Fruit fly (Drosophila melanogaster) whole organism, larva: ENCODE data around the gene Arr2.

ENCODE experiments used
- noc ChIP-seq: fragments of 200-800 bp; sonication (Bioruptor generic); optimal IDR thresholded peaks from 3 replicates; lab custom pipeline; 2019; ENCODE audit warnings: missing biosample characterization, mild to moderate bottlenecking, missing genetic modification characterization, moderate library complexity

Gene Arr2

DNA sequence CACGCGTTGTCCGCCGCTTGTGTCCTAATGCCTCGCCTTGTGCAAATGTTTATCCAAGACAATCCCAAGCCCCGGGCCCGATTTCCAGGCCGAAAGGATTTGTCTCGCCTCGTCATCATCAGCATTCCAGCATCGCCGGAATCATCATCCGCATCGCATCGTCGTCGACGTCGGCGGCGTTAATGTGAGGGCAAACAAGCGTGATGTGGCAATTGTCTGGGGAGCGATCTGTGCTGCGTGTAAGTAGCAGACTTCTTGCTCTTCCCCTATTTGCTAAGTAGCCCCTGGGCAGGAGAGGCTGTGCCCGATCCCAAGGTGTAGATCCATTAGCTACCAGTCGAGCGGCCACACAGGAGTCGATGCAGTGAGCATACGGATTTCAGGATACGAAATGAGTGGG is 12.1 kb upstream of the Arr2 start:
- TF ChIP-seq noc (tag; lab: Kevin White, UChicago): no peak

DNA sequence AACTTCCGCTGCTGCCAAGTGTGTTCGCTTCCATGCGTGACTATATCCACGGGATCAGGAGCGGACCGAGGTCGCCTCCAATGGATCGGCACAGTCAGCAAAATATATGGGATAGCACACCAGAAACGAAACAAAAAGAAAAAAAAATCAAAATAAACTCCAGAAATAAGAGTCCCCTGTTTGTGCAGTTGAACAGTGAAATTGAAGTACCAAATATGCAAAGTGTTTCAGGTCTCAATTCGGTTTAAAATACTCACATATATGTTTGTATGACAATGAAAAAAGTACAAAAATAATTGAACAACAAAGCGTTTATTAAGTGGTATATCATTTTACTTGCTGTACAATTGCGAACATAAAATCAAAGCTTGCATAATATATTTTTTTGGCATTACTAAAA is 10.9 kb upstream of the Arr2 start:
- TF ChIP-seq noc (tag; lab: Kevin White, UChicago): no peak

DNA sequence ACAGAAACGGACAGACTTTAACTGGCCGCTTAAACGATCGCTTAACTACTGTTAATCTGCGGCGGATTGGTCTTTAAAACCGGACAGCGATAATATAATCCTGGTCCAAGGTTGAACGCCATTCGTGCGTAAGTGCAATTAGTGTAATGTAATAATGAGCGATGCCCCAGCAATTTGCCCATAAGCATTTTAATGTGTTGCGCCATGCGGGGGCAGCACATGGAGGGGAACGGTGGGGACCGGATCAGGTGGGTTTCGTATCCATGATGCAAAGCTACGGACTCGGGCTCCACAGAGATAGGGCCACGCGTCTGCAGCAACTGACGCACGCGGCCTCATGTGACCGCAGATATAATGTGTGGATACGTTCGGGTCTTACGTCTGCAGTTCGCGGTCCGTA is 9.1 kb upstream of the Arr2 start:
- TF ChIP-seq noc (tag; lab: Kevin White, UChicago): no peak

DNA sequence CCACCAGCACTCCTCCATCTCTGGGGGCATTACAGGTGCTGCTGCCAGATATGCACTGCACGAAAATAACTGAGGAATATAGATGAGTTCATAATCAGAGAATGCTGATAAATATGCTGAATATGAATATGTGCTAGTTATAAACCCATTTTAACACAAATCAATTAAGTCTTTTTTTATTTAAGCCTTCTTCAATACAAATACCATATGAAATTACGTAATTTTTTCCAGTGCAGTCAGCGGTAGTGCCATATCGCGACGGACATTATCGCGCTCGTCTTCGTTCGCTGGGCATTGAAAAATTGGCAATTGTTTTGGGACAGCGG is 8.7 kb upstream of the Arr2 start:
- no peak for TF ChIP-seq noc (tag; lab: Kevin White, UChicago)

DNA sequence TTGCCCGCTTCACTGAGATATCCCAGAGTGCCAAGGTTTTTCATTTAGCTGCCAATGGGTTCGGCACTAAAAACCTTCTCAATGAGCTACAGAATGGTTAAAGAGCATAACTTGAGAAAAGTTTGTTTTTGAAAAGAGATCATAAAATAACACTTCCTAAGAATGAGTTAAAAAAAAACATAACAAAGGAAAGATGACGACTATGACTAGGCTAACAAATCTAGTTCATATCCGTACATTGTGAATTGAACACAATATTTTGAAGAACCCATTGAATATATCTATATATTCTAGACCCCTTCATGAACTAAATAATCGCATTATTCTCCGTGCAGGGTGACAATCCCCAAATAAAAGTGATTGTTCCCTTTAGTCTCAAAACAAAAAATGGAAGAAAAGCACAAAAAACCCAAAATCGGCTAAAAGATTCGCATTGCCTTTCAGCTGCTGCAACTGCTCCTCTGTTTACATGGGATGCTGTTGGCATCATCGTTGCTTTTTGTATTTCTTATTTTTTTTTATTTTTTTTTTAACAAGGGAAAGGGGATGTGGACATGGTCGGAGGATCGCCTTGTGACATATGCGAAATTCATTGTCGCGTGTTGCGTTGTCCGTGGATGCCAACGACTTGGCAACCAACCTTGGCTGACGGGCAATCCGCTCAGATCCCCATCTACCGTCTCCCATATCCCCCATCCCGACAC is 8.1 kb upstream of the Arr2 start:
- no peak for TF ChIP-seq noc (tag; lab: Kevin White, UChicago)

DNA sequence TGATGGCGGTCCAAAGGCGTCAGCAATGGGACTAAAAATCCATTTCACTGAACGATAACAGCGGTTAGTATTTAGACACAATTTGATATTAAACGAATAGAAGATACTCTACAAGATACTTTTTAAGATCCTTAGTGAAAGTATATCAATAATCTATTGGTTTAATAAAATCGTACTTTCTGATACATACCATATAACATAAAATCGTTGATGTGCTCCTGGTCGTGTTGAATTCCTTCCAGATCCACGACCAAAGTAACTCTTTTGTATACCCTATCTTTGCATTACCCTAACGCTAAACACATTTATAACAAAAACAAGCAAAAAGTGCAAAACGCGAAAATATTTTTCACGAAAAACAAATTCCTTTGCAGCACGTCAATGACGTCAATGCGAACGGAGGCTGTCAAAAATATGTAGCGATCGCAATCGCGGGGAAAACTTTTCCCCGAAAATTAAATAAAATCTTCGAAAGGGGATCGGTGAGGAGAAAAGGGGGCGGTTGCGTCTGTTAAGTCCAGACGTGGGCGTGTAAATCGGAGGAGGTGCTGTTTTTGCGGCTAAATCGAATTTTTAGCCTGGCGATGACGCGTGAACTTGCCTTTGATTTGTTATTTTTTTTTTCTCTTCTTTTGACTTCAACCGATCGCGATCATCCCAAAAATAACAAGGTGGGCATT is 6.6 kb upstream of the Arr2 start:
- peak; percentile 20 for TF ChIP-seq noc (tag; lab: Kevin White, UChicago)

DNA sequence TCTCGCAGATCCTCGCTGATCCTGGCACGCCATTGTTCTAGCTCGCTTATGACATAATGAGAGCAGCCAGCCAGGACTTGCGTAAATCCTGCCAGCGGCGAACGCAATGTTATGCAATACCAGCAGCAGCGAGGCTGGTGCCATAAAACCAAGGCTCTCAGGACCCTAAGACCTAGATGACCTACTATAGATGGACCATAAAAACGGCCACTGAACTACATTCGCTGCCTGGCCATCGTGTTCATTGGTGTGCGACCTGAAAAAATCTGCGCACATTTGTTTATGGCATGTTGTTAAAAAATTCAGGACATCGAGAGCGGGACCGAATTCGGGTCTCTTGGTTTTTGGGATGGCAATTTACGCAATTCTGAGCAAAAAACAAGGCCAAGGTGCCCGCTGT is 4.8 kb upstream of the Arr2 start:
- no peak for TF ChIP-seq noc (tag; lab: Kevin White, UChicago)

DNA sequence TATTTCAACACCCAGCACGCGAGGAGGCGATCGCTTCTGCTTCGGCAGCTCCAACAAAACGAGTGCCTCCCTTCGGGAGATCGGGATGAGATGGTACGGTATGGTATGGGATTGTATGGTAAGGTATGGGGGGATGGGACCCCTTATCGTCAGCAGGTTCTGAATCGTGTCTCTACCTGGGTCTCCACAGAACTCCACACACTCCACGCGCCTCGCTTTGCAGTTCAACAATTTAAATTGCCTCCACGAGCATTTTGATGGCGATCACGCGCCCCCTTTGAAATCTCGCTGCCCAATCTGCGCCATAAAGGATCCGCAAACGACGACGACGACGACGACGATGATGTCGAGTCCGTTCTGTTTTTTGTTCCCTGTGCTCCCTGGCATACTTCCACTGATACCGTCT is 3.8 kb upstream of the Arr2 start:
- TF ChIP-seq noc (tag; lab: Kevin White, UChicago): no peak

DNA sequence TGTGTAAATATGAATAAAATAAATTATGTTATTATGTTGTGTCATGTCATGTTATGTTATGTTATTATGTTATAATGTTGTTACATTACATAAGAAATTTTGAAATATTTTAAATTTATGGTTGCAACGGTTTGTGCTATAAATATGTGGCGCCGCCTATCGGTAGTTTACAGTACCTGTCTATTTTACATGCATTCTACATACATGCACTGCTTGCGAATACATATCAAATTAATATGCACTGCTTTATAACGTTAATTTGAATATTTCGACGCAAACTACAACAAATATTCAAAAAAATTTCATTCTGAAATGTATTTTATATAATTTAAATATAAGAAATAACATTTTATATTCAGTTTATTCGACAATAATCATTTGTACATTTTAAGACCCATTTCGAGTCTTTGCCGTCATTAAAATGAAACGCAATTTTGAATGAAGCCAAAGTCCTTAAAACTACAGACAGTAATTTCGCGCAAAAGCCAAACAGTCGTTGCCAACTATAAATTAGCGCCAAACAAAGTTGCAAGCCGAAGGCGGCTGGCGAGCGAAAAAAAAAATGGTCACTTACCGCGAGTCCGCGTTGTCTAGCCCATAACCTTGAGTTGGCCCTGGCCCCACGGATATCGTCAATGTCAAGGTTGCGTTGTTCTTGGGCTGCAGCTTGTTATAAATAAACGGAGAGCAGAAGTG is 3.3 kb upstream of the Arr2 start:
- TF ChIP-seq noc (tag; lab: Kevin White, UChicago): no peak

DNA sequence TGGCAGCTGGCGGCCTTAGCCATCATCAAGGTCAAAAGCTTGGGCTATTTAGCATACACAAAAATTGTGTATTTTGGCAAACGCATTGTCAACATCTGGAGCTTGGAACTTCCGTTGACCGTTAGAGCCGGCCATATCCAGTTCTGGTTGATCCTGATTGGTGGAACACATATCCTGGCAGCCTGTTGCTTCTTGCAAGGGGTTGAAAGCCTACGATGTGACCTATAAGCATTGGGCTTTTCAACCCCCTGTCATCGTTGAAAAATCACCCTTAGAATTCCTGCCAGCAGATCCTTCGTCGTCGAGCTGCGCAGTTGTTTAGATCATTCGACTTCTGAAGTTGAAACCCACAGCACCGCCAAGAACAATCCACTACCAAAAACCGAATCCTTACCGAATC is 1.9 kb downstream of the Arr2 start, which contains the start of the genes CG13305 and Pex7:
CG13305 (minus strand) TSS at position 2 of the 400 bp plus-strand sequence.
Pex7 (plus strand) TSS at position 325 of the 400 bp plus-strand sequence.
- no peak for TF ChIP-seq noc (tag; lab: Kevin White, UChicago)

DNA sequence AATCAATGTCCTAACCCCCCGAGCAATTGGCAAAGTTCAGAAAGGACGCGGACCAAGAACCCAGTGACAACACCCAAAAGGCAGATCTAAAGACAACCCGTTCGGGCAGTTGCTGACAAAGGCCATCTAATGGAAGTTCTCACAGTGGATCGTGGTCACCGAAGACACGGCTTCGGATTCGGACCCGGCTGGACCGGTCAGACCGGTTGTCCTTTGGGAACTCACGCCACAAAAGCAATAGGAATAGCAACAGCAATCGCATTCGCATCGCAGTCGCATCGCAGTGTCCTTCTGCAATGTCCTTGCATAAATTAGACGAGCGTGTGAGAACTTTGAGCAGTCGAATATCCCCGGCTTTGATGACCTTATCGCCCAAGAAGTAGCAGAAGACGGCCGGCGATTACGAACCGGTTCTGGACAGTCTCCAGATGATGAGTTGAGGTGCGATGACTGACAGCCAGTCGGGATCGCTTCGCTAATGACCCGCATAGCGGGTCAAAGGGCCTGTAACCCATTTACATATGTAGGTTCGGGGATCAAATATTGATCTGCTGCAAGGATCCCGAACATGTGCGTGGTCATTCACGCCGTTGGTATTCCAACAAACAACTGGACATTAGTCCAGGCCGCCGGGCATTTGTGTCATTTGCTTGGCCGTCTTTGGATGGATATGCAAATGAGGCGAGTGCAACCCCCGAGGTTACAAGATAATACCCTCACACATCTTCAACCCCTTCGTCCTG is 4.8 kb downstream of the Arr2 start:
- no peak for TF ChIP-seq noc (tag; lab: Kevin White, UChicago)

DNA sequence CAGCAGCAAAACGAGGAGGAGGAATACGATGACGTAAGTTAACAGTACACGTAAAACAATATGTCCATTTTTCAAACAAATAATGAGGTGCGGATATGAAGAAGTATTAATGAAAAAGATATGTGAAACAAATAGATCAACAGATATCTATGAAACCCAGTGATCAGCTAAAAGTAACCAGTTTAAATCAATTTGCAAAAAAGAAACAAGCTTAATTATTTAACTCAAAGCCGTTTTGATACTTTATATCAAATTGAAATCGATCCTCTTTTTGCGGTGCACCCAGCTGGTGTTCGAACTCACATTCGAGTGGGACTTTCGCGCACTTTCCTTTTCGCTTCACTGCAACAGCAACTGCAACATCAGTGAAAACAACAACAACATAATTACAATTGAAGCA is 7.7 kb downstream of the Arr2 start:
- no peak for TF ChIP-seq noc (tag; lab: Kevin White, UChicago)

DNA sequence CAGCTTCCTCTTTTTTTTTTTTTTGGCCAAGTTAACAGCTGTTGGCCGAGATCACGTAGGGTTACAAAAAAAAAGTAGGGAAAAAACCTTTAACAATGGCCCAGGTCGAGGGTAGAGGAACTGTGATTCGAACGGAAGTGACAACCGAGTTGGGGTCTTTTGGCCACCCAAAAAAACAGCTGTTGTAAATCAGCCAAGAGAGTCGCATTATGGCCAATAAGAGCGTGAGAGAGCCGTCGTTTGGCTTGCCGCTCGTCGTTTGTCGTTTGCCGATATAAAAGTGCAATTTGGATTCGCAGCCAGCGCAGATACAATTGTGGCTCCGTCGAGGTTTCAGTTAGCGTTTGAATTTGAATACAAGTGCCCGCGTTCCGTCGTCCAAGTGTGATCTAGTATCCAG is 8.6 kb downstream of the Arr2 start, which contains the start of gene Cpr66D:
Cpr66D (plus strand) TSS at position 301 of the 400 bp plus-strand sequence.
- no peak for TF ChIP-seq noc (tag; lab: Kevin White, UChicago)

DNA sequence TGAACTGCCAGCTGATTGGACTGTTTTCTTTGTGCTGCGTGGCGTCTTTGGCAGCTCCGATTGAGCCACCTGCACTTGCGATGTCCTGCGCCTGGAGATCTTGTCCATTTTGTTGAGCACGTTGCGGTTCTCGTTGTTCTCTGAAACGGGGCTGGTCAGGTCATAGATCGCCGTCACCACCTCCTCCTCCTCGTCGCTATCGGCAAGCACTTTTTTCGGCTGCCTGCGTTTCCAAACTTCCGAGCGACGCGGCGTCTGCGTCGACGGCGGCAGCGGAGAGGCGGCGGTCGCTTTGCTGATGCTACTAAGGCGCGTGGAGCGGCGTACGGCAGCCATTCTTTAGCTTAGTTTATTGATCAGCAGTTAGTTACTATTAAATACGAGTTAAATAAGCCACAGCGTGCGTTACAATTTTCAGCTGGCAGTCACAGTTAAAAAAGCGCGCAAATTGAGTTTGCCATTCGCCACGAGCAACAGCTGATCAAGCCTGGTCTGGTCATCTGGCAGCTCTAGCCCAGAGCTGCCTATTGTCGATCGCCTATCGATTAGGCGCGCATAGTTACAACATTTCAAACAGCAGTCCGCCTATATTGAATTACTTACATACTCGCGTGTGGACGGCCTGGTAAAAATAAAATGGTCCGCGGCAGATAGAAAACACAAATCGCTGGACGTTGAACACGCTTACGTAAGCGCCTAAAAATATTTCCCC is 15.0 kb downstream of the Arr2 start, which contains the start of gene Cdc6:
Cdc6 (minus strand) TSS at position 456 of the 712 bp plus-strand sequence.
- TF ChIP-seq noc (tag; lab: Kevin White, UChicago): no peak
